Fruit fly (Drosophila melanogaster): ENCODE data around the gene Vha16-5.

The Vha16-5 gene

DNA sequence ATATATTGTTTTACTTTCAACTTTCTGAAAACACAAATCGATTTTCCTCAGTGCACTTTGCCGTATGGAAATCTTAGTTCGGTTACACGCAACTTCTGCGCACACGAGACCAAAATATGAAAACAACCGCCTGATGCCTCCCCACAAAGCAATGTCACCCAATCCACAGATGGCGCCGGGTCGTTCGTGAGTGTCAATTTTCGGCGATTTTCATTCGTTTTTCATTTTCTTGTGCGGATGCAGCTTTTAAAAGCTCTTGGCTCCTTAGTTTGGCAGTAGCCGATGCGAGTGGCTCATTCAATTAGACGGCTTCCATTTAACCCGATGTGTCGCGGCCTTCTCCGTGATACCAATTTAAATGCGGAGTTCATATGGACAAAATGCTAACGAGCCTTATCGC is 12.9 kb downstream of the Vha16-5 start, which contains the start of gene CG6431:
CG6431 (plus strand) TSS at position 301 of the 400 bp plus-strand sequence.
- TF ChIP-seq CG8478 (optimal IDR thresholded peaks at IDR 0.05): no peak
- TF ChIP-seq pan (optimal IDR thresholded peaks at IDR 0.05): no peak
- TF ChIP-seq usp (GFP tag; optimal IDR thresholded peaks at IDR 0.05): no peak
- TF ChIP-seq Dll (optimal IDR thresholded peaks at IDR 0.05): no peak
- TF ChIP-seq psq (optimal IDR thresholded peaks at IDR 0.05): no peak
- no peak for TF ChIP-seq EcR (GFP tag; optimal IDR thresholded peaks at IDR 0.05)

DNA sequence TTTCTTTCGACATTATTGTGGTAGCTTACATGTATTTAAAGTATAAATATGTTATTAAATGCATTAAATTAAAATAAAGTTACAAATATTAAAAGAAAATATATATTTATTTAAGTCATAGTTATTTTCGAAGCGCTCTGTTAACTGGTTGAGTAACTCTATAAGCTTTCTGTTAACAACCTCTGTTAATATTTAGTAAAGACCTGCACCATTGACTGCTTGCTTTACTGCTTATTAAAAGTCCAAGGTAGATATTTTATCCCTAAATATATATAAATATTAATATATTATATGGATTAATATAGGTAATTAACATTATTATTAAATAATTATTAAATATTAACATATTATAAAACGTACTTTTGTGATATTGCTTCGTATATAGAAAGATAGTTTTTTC is 15.3 kb downstream of the Vha16-5 start:
- TF ChIP-seq Dll (optimal IDR thresholded peaks at IDR 0.05): no peak
- no peak for TF ChIP-seq EcR (GFP tag; optimal IDR thresholded peaks at IDR 0.05)
- TF ChIP-seq CG8478 (optimal IDR thresholded peaks at IDR 0.05): no peak
- TF ChIP-seq usp (GFP tag; optimal IDR thresholded peaks at IDR 0.05): no peak
- no peak for TF ChIP-seq psq (optimal IDR thresholded peaks at IDR 0.05)
- TF ChIP-seq pan (optimal IDR thresholded peaks at IDR 0.05): no peak

DNA sequence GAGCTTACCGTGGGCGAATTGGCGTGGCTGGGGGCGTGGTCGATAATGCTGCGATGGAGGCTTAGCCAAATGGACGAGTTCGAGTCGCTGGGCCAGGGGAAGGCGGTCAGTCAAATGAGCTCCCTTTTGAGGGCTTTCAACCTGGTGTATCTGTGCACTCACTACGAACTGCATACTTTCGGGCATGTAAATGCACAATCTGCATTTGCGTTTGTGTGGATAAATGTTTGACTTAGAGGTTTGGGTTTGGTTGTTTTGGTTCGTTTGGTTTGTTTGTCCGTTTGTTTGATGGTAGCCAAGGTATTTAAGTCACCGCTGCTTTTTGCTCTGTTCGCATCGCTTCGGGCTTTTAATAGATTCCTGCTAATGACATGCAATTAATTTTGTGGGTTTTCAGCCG is 25.6 kb downstream of the Vha16-5 start:
- TF ChIP-seq Dll (optimal IDR thresholded peaks at IDR 0.05): no peak
- no peak for TF ChIP-seq pan (optimal IDR thresholded peaks at IDR 0.05)
- no peak for TF ChIP-seq psq (optimal IDR thresholded peaks at IDR 0.05)
- no peak for TF ChIP-seq CG8478 (optimal IDR thresholded peaks at IDR 0.05)
- no peak for TF ChIP-seq usp (GFP tag; optimal IDR thresholded peaks at IDR 0.05)
- no peak for TF ChIP-seq EcR (GFP tag; optimal IDR thresholded peaks at IDR 0.05)

DNA sequence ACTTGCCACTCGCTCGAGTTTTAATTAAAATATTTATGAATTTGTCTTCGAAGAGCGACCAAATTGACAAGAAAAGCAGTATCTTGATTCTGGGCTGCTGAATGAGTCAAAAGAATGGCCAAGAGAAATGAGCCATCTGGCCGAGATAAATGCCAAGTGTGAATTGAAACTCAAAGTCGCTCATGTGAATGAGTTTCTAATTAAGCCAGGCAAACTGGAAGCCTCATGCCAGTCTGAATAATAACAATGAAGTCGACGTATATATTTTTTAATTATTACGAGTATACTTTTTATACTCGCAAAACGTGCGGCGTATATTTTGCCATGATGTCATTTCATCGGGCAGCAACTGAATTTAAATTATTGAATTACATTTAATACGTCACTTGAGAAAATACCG is 27.5 kb downstream of the Vha16-5 start, which contains the start of gene Lip2:
Lip2 (minus strand) TSS at position 101 of the 400 bp plus-strand sequence.
- TF ChIP-seq pan (optimal IDR thresholded peaks at IDR 0.05) (no peak), CG8478 (optimal IDR thresholded peaks at IDR 0.05) (no peak), EcR (GFP tag; optimal IDR thresholded peaks at IDR 0.05) (no peak), Dll (optimal IDR thresholded peaks at IDR 0.05) (no peak), usp (GFP tag; optimal IDR thresholded peaks at IDR 0.05) (no peak), psq (optimal IDR thresholded peaks at IDR 0.05) (no peak)

DNA sequence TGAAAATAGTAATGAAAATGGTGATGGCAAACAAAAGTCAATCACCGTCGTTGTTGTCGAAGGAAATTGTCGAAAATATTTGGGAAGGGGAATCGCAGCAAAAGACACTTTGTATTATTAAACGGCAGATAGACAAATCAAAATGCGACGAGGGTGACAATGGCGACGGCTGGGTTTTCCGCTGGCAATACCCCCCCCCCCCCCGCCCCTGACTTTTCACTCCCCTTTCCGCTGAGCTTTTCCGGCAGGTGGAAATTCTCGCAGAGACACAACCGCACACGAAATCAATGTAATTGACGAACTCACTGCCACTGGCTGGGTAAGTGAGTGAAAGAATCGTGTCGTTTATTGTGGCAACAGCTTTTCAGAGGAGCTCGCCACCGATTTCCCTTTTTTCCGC is 28.8 kb downstream of the Vha16-5 start:
- TF ChIP-seq psq (optimal IDR thresholded peaks at IDR 0.05): no peak
- no peak for TF ChIP-seq CG8478 (optimal IDR thresholded peaks at IDR 0.05)
- TF ChIP-seq Dll (optimal IDR thresholded peaks at IDR 0.05): no peak
- no peak for TF ChIP-seq usp (GFP tag; optimal IDR thresholded peaks at IDR 0.05)
- no peak for TF ChIP-seq EcR (GFP tag; optimal IDR thresholded peaks at IDR 0.05)
- no peak for TF ChIP-seq pan (optimal IDR thresholded peaks at IDR 0.05)

DNA sequence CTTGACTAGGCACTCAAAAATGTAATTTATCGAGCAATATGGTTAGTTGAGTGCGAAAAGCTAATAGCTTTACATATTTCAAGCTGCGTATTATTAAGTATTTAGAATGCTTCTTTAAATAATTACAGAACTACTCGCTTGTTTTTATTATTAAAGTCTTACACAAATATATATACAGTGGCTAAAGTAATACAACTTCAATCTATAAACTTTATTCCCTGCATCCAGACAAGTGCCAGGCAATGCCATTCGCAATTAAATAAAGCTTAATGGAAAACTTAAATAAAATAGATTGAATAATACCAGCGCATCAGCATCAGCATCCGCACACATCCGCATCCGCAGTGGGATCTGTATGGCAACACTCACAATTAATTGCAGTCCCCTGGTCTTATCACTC is 30.6 kb downstream of the Vha16-5 start:
- TF ChIP-seq psq (optimal IDR thresholded peaks at IDR 0.05): no peak

DNA sequence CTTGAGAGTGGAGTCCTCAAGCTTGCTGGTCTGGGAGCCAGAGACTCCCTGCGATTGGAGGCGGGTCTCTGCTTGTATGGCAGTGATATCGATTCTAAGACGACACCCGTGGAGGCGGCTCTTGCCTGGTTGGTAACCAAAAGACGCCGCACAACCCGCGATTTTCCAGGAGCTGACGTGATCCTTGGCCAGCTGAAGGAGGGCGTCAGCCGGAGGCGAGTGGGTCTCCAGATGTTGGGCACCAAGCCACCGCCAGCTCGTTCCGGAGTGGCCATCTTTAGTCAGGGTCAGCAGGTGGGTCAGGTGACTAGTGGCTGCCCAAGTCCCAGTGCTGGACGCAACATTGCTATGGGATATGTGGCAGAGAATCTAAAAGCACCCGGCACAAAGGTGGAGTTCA is 32.4 kb downstream of the Vha16-5 start:
- TF ChIP-seq CG8478 (optimal IDR thresholded peaks at IDR 0.05) (no peak), pan (optimal IDR thresholded peaks at IDR 0.05) (no peak), psq (optimal IDR thresholded peaks at IDR 0.05) (no peak), EcR (GFP tag; optimal IDR thresholded peaks at IDR 0.05) (no peak), Dll (optimal IDR thresholded peaks at IDR 0.05) (no peak), usp (GFP tag; optimal IDR thresholded peaks at IDR 0.05) (no peak)

DNA sequence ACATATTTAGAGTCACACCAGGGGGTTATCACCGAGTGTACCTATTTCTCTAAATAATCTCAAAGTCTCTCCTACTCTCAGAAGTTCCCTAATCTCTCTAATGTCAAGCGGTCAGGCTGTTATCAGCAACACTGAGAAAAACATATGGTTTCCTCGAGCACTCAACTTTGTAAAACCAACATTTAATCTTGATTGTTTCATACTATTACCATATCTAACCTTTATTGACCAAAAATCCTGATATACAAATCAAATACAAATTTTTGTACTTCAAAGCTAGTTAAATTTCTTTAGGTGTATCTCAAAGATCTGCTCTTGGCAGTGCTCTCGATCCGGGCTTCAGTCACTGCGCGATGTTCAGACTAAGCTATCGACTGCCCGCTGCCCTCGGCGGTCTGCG is 33.6 kb downstream of the Vha16-5 start, which contains the start of gene CG6415:
CG6415 (plus strand) TSS at position 341 of the 400 bp plus-strand sequence.
- TF ChIP-seq Dll (optimal IDR thresholded peaks at IDR 0.05): no peak
- TF ChIP-seq usp (GFP tag; optimal IDR thresholded peaks at IDR 0.05): no peak
- no peak for TF ChIP-seq pan (optimal IDR thresholded peaks at IDR 0.05)
- TF ChIP-seq EcR (GFP tag; optimal IDR thresholded peaks at IDR 0.05): no peak
- no peak for TF ChIP-seq psq (optimal IDR thresholded peaks at IDR 0.05)
- no peak for TF ChIP-seq CG8478 (optimal IDR thresholded peaks at IDR 0.05)

DNA sequence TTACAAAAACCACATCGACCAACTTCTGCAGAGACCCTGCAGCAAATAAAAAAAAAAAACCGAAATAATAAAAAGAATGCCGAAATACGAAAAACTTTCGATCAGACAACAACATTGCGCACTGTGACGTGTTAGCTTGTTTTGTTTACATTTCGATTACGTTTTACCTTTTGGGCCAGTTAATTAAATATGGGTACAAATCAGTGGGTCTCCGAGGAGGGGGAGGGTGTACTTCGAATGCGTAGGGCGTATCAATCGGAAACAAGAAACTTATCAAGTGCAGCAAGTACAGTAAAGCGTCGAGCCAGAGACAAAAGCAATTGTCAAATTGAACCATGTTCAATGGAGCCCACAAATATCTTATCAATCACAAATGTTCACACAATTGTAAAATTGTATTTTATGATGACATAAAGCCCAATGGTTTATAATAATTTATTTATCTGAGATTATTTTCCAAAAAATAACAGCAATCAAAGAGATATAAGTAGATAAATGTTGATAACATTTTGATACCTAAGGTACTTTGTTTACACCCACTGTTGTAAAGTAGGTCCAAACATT is 35.3 kb downstream of the Vha16-5 start, which contains the start of gene Lip1:
Lip1 (minus strand) TSS at position 46 of the 564 bp plus-strand sequence.
- no peak for TF ChIP-seq EcR (GFP tag; optimal IDR thresholded peaks at IDR 0.05)
- no peak for TF ChIP-seq CG8478 (optimal IDR thresholded peaks at IDR 0.05)
- no peak for TF ChIP-seq usp (GFP tag; optimal IDR thresholded peaks at IDR 0.05)
- TF ChIP-seq psq (optimal IDR thresholded peaks at IDR 0.05): no peak
- TF ChIP-seq Dll (optimal IDR thresholded peaks at IDR 0.05): no peak
- TF ChIP-seq pan (optimal IDR thresholded peaks at IDR 0.05): no peak

DNA sequence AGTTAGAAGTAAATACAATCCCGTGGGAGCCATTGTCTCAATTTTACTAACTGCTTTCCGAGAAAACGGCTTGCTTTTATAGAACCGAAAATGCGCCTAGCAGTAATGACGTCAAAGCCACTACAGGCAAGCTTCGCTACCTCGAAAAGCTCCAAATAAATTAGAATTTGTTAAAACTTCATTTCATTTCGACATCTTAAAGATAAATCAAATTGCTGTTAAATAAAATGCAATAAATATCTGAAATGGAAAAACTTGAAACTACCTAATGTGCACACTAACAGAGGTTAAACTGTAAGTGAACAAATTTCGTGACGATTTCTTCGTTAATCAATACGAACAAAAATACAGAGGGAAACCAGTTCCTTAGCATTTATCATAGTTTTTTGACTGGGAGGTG is 38.9 kb downstream of the Vha16-5 start, which contains the start of gene CG7300:
CG7300 (minus strand) TSS at position 52 of the 400 bp plus-strand sequence.
- TF ChIP-seq pan (optimal IDR thresholded peaks at IDR 0.05): no peak
- TF ChIP-seq Dll (optimal IDR thresholded peaks at IDR 0.05): no peak
- no peak for TF ChIP-seq CG8478 (optimal IDR thresholded peaks at IDR 0.05)
- TF ChIP-seq psq (optimal IDR thresholded peaks at IDR 0.05): no peak
- no peak for TF ChIP-seq EcR (GFP tag; optimal IDR thresholded peaks at IDR 0.05)
- TF ChIP-seq usp (GFP tag; optimal IDR thresholded peaks at IDR 0.05): no peak

DNA sequence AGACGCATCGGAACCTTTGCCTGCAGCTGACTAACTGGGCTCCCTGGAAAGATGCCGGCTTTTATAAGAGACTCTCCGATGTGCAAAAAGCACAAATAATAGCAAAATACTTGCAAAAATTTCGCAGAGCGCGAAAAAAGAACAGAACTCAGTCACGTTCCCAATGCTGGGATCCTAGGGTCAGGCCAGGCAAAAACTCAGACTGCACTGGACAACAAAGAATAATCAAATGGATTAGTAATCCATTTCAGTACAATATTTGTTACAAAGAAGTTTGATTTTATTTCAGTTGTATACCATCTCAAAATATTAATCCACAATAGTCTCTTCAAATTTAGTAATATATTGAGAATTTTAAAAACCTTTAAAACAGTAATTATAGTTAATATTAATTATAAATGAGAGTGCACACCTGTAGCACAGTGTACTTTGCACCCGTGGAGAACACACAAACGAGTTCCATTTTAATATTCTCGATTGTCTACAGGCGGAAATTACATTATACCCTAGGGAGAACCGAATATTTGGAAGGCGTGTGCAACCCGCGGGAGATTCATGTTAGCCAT is 42.7 kb downstream of the Vha16-5 start, which contains the start of gene CG17108:
CG17108 (minus strand) TSS at position 51 of the 566 bp plus-strand sequence.
- TF ChIP-seq psq (optimal IDR thresholded peaks at IDR 0.05) (no peak), Dll (optimal IDR thresholded peaks at IDR 0.05) (no peak), EcR (GFP tag; optimal IDR thresholded peaks at IDR 0.05) (no peak), CG8478 (optimal IDR thresholded peaks at IDR 0.05) (no peak), usp (GFP tag; optimal IDR thresholded peaks at IDR 0.05) (no peak), pan (optimal IDR thresholded peaks at IDR 0.05) (no peak)

DNA sequence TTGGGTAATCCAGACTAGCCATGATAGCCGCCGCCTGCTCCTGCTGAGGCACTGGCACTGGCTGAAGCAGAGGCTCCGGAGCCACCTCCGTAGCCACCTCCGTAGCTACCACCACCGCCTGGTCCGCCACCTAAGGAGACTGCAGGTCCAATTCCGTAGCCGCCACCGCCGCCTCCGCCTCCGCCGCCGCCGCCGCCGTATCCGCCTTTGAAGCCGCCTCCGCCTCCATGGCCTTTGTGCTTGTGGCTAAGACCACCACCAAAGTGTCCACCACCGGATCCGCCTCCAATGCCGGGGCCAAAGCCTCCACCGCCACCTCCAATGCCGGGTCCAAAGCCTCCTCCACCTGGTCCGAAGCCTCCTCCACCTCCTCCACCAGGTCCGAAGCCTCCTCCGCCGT is 43.8 kb downstream of the Vha16-5 start:
- no peak for TF ChIP-seq pan (optimal IDR thresholded peaks at IDR 0.05)
- TF ChIP-seq Dll (optimal IDR thresholded peaks at IDR 0.05): no peak
- no peak for TF ChIP-seq CG8478 (optimal IDR thresholded peaks at IDR 0.05)
- TF ChIP-seq usp (GFP tag; optimal IDR thresholded peaks at IDR 0.05): no peak
- TF ChIP-seq EcR (GFP tag; optimal IDR thresholded peaks at IDR 0.05): no peak

Data from whole organism.